Fruit fly (Drosophila melanogaster): Measurements from ENCODE around the gene CG5676.

CG5676 gene

dm6 chr2L:10259960-10260749, 4.5 kb upstream of the CG5676 start:
- TF ChIP-seq ey (GFP tag; optimal IDR thresholded peaks at IDR 0.05) (peak; percentile 9), Hr83 (GFP tag; optimal IDR thresholded peaks at IDR 0.05; ENCODE audit: poor library complexity, severe bottlenecking) (no peak), N (GFP tag; optimal IDR thresholded peaks at IDR 0.05) (peak; percentile 52), Rel (GFP tag; optimal IDR thresholded peaks at IDR 0.05) (no peak), Rel (tag; optimal IDR thresholded peaks at IDR 0.05) (no peak), sv (GFP tag; optimal IDR thresholded peaks at IDR 0.05) (no peak), usp (GFP tag; optimal IDR thresholded peaks at IDR 0.05) (no peak), Dfd (GFP tag; optimal IDR thresholded peaks at IDR 0.05) (peak; percentile 93), Vsx2 (GFP tag; optimal IDR thresholded peaks at IDR 0.05; ENCODE audit: partially characterized antibody) (no peak), GATAd (GFP tag; optimal IDR thresholded peaks at IDR 0.05) (no peak)

dm6 chr2L:10251592-10251991, 4.1 kb downstream of the CG5676 start, which contains the start of gene Ror:
Gene Ror, plus strand, starts transcription at chr2L:10251843.
- TF ChIP-seq fru (GFP tag; optimal IDR thresholded peaks at IDR 0.05) (no peak), woc (GFP tag; optimal IDR thresholded peaks at IDR 0.05) (no peak), sv (GFP tag; optimal IDR thresholded peaks at IDR 0.05) (no peak), Jra (GFP tag; optimal IDR thresholded peaks at IDR 0.05) (no peak), dl (GFP tag; optimal IDR thresholded peaks at IDR 0.05; ENCODE audit: insufficient read depth in 1 of 2, partially characterized antibody in 2 of 2) (no peak)

- TF ChIP-seq Sp1 (GFP tag; optimal IDR thresholded peaks at IDR 0.05) (no peak), h (GFP tag; optimal IDR thresholded peaks at IDR 0.05) (no peak), fru (GFP tag; optimal IDR thresholded peaks at IDR 0.05) (no peak), OdsH (GFP tag; optimal IDR thresholded peaks at IDR 0.05) (no peak), sv (GFP tag; optimal IDR thresholded peaks at IDR 0.05) (no peak), Abd-B (GFP tag; optimal IDR thresholded peaks at IDR 0.05) (no peak), Mio (GFP tag; optimal IDR thresholded peaks at IDR 0.05) (no peak), Vsx2 (GFP tag; optimal IDR thresholded peaks at IDR 0.05; ENCODE audit: partially characterized antibody) (no peak), Jra (GFP tag; optimal IDR thresholded peaks at IDR 0.05) (peak; percentile 32), jim (GFP tag; optimal IDR thresholded peaks at IDR 0.05) (peak; percentile 71), tai (GFP tag; optimal IDR thresholded peaks at IDR 0.05) (peak; percentile 60), rgr (GFP tag; optimal IDR thresholded peaks at IDR 0.05) (no peak)
Measured at dm6 chr2L:10250441-10250847, 5.2 kb downstream of the CG5676 start, which contains the start of the genes bsk and CG31717. Gene bsk, minus strand, starts transcription at chr2L:10250501. Gene CG31717, plus strand, starts transcription at chr2L:10250737.

dm6 chr2L:10249655-10250202, 6.0 kb downstream of the CG5676 start:
- TF ChIP-seq OdsH (GFP tag; optimal IDR thresholded peaks at IDR 0.05) = no peak
- TF ChIP-seq Rel (GFP tag; optimal IDR thresholded peaks at IDR 0.05) = no peak
- peak; percentile 7 for TF ChIP-seq Rel (tag; optimal IDR thresholded peaks at IDR 0.05)
- no peak for TF ChIP-seq Sp1 (GFP tag; optimal IDR thresholded peaks at IDR 0.05)
- TF ChIP-seq Jra (GFP tag; optimal IDR thresholded peaks at IDR 0.05) = no peak
- no peak for TF ChIP-seq br (GFP tag; optimal IDR thresholded peaks at IDR 0.05)

dm6 chr2L:10246785-10247190, 8.9 kb downstream of the CG5676 start, which contains the start of gene chico:
Gene chico, minus strand, starts transcription at chr2L:10247078.
- peak; percentile 22 for TF ChIP-seq Jra (GFP tag; optimal IDR thresholded peaks at IDR 0.05)
- no peak for TF ChIP-seq Rel (GFP tag; optimal IDR thresholded peaks at IDR 0.05)
- peak; percentile 18 for TF ChIP-seq Rel (tag; optimal IDR thresholded peaks at IDR 0.05)
- TF ChIP-seq Hr83 (GFP tag; optimal IDR thresholded peaks at IDR 0.05; ENCODE audit: poor library complexity, severe bottlenecking) = peak; percentile 4
- TF ChIP-seq brk (GFP tag; optimal IDR thresholded peaks at IDR 0.05) = no peak
- TF ChIP-seq Myc (optimal IDR thresholded peaks at IDR 0.05) = peak; percentile 38

dm6 chr2L:10238726-10239652, 16.7 kb downstream of the CG5676 start, which contains the start of gene me31B:
Gene me31B, plus strand, starts transcription at chr2L:10239341.
- TF ChIP-seq Hr83 (GFP tag; optimal IDR thresholded peaks at IDR 0.05; ENCODE audit: poor library complexity, severe bottlenecking) (no peak), rgr (GFP tag; optimal IDR thresholded peaks at IDR 0.05) (no peak), fru (GFP tag; optimal IDR thresholded peaks at IDR 0.05) (no peak), tai (GFP tag; optimal IDR thresholded peaks at IDR 0.05) (no peak), woc (GFP tag; optimal IDR thresholded peaks at IDR 0.05) (peak; percentile 76), dl (GFP tag; optimal IDR thresholded peaks at IDR 0.05; ENCODE audit: insufficient read depth in 1 of 2, partially characterized antibody in 2 of 2) (no peak), Mio (GFP tag; optimal IDR thresholded peaks at IDR 0.05) (no peak), Hnf4 (GFP tag; optimal IDR thresholded peaks at IDR 0.05) (peak; percentile 1), pan (optimal IDR thresholded peaks at IDR 0.05) (no peak), CG32264 (GFP tag; optimal IDR thresholded peaks at IDR 0.05) (no peak), sv (GFP tag; optimal IDR thresholded peaks at IDR 0.05) (no peak), lola (GFP tag; optimal IDR thresholded peaks at IDR 0.05) (no peak), h (GFP tag; optimal IDR thresholded peaks at IDR 0.05) (no peak)

All from whole organism, wandering third instar larva.